Worm (Caenorhabditis elegans): ENCODE results near the gene lelo-1.

DNA sequence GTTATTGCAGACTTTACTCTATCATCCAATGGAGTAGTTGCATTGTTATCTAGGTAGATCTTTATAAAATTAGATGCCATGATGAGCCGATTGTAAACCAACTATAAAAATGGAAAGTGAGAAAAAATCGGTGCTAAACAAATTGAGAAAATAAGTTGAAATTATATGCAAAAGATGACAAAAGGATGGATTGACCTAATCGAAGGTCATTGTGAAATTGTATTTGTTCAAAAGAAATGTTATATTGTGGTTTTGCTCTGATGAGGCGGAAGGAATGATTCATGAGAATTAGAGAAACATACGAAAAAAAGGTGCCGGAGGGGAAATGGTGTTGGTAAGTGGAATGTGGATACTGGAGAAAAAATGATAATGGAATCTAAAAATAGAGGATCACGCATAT lies 34.8 kb downstream of the lelo-1 start, which contains the start of gene scly-1:
- no peak for TF ChIP-seq unc-62 (GFP tag; optimal IDR thresholded peaks at IDR 0.05)
- TF ChIP-seq nhr-28 (tag; optimal IDR thresholded peaks at IDR 0.05), result no peak
- no peak for TF ChIP-seq nhr-237 (tag; optimal IDR thresholded peaks at IDR 0.05)
- no peak for TF ChIP-seq M03D4.4 (tag; optimal IDR thresholded peaks at IDR 0.05)
- no peak for TF ChIP-seq cnd-1 (tag; optimal IDR thresholded peaks at IDR 0.05)
- no peak for TF ChIP-seq ces-1 (GFP tag; optimal IDR thresholded peaks at IDR 0.05)
- TF ChIP-seq ceh-43 (GFP tag; optimal IDR thresholded peaks at IDR 0.05), result no peak
- TF ChIP-seq unc-120 (tag; optimal IDR thresholded peaks at IDR 0.05; ENCODE audit: poor library complexity, severe bottlenecking), result no peak
- no peak for TF ChIP-seq snpc-4 (tag; optimal IDR thresholded peaks at IDR 0.05)
- no peak for TF ChIP-seq nhr-76 (tag; optimal IDR thresholded peaks at IDR 0.05)
- TF ChIP-seq mab-5 (tag; optimal IDR thresholded peaks at IDR 0.05), result no peak
- TF ChIP-seq ztf-11 (tag; optimal IDR thresholded peaks at IDR 0.05), result no peak
- no peak for TF ChIP-seq lsy-2 (tag; optimal IDR thresholded peaks at IDR 0.05)
